Worm (Caenorhabditis elegans): ENCODE results near the gene C27F2.4.

ce11 chrIII:4937022-4937421, 23.1 kb downstream of the C27F2.4 start, which contains the start of gene fsn-1:
- TF ChIP-seq ceh-19 (GFP tag; optimal IDR thresholded peaks at IDR 0.05) = no peak
- no peak for TF ChIP-seq nhr-11 (tag; optimal IDR thresholded peaks at IDR 0.05)
- TF ChIP-seq dmd-4 (tag; optimal IDR thresholded peaks at IDR 0.05; ENCODE audit: borderline replicate concordance) = no peak
- TF ChIP-seq hlh-15 (tag; optimal IDR thresholded peaks at IDR 0.05) = no peak
- no peak for TF ChIP-seq pag-3 (tag; optimal IDR thresholded peaks at IDR 0.05; ENCODE audit: borderline replicate concordance)
- TF ChIP-seq pha-4 (tag; optimal IDR thresholded peaks at IDR 0.05) = no peak
- TF ChIP-seq ets-4 (tag; optimal IDR thresholded peaks at IDR 0.05) = no peak
- TF ChIP-seq C38D4.7 (GFP tag; optimal IDR thresholded peaks at IDR 0.05) = no peak
- no peak for TF ChIP-seq pat-9 (tag; optimal IDR thresholded peaks at IDR 0.05)
- TF ChIP-seq fkh-10 (GFP tag; optimal IDR thresholded peaks at IDR 0.05) = no peak
- TF ChIP-seq C08G9.2 (tag; optimal IDR thresholded peaks at IDR 0.05) = no peak
- no peak for TF ChIP-seq ztf-16 (tag; optimal IDR thresholded peaks at IDR 0.05)
- no peak for TF ChIP-seq rnt-1 (tag; optimal IDR thresholded peaks at IDR 0.05)

All from whole organism, late embryonic.